Worm (Caenorhabditis elegans) whole organism, late embryonic: Measurements from ENCODE around the gene ZK154.4.

Experiments used
- K09A11.1 ChIP-seq: sonication (generic microtip); optimal IDR thresholded peaks from 2 replicates; lab custom pipeline; 2017; ENCODE audit warnings: antibody characterized with exemption, mild to moderate bottlenecking, missing genetic modification characterization, missing compliant biosample characterization; ENCODE audit not compliant: insufficient read depth
- Y22D7AL.16 ChIP-seq: sonication (generic microtip); optimal IDR thresholded peaks from 2 replicates; lab custom pipeline; 2016; ENCODE audit warnings: missing genetic modification characterization, missing compliant biosample characterization
- ahr-1 ChIP-seq: sonication (generic microtip); optimal IDR thresholded peaks from 2 replicates; lab custom pipeline; 2016; ENCODE audit warnings: missing genetic modification characterization, missing compliant biosample characterization
- ceh-14 ChIP-seq: sonication (generic microtip); optimal IDR thresholded peaks from 2 replicates; lab custom pipeline; 2016; ENCODE audit warnings: missing genotype, missing genetic modification characterization, missing compliant biosample characterization
- ceh-18 ChIP-seq: sonication (generic microtip); optimal IDR thresholded peaks from 2 replicates; lab custom pipeline; 2016; ENCODE audit warnings: missing genetic modification characterization, missing compliant biosample characterization
- ceh-2 ChIP-seq: sonication (generic microtip); optimal IDR thresholded peaks from 2 replicates; lab custom pipeline; 2016; ENCODE audit warnings: missing genotype, missing genetic modification characterization, missing compliant biosample characterization
- ceh-31 ChIP-seq: sonication (generic microtip); optimal IDR thresholded peaks from 2 replicates; lab custom pipeline; 2016; ENCODE audit warnings: missing genetic modification characterization, missing compliant biosample characterization
- ceh-48 ChIP-seq: sonication (generic microtip); optimal IDR thresholded peaks from 2 replicates; lab custom pipeline; 2016; ENCODE audit warnings: missing genetic modification characterization, inconsistent platforms, missing compliant biosample characterization
- ceh-6 ChIP-seq: fragments of 200-800 bp; sonication (Bioruptor generic); optimal IDR thresholded peaks from 2 replicates; lab custom pipeline; 2018; ENCODE audit warnings: mild to moderate bottlenecking, missing genetic modification characterization, missing compliant biosample characterization
- ceh-9 ChIP-seq: sonication (generic microtip); optimal IDR thresholded peaks from 2 replicates; lab custom pipeline; 2016; ENCODE audit warnings: mild to moderate bottlenecking, missing genetic modification characterization, inconsistent platforms, missing compliant biosample characterization
- che-1 ChIP-seq: sonication (generic microtip); optimal IDR thresholded peaks from 2 replicates; lab custom pipeline; 2016; ENCODE audit warnings: mild to moderate bottlenecking, missing genetic modification characterization, missing compliant biosample characterization
- dmd-4 ChIP-seq: sonication (generic microtip); optimal IDR thresholded peaks from 2 replicates; lab custom pipeline; 2016; ENCODE audit warnings: borderline replicate concordance, missing genetic modification characterization, missing compliant biosample characterization
- ets-4 ChIP-seq: sonication (generic microtip); optimal IDR thresholded peaks from 2 replicates; lab custom pipeline; 2016; ENCODE audit warnings: missing genetic modification characterization, missing compliant biosample characterization
- fax-1 ChIP-seq: sonication (generic microtip); optimal IDR thresholded peaks from 2 replicates; lab custom pipeline; 2016; ENCODE audit warnings: missing genotype, missing genetic modification characterization, missing compliant biosample characterization
- fkh-10 ChIP-seq: fragments of 150-350 bp; optimal IDR thresholded peaks from 2 replicates; lab custom pipeline; 2014; ENCODE audit warnings: missing biosample characterization, missing genetic modification reagents, missing genetic modification characterization
- fkh-6 ChIP-seq: sonication (generic microtip); optimal IDR thresholded peaks from 2 replicates; lab custom pipeline; 2016; ENCODE audit warnings: missing genetic modification characterization, missing compliant biosample characterization
- gmeb-2 ChIP-seq: sonication (generic microtip); optimal IDR thresholded peaks from 2 replicates; lab custom pipeline; 2016; ENCODE audit warnings: missing genetic modification characterization, inconsistent platforms, missing compliant biosample characterization
- hlh-13 ChIP-seq: fragments of 200-800 bp; sonication (Bioruptor generic); optimal IDR thresholded peaks from 2 replicates; lab custom pipeline; 2018; ENCODE audit warnings: mild to moderate bottlenecking, missing genetic modification characterization, missing compliant biosample characterization
- hlh-15 ChIP-seq: sonication (generic microtip); optimal IDR thresholded peaks from 2 replicates; lab custom pipeline; 2016; ENCODE audit warnings: missing genetic modification characterization, missing compliant biosample characterization
- hlh-8 ChIP-seq: sonication (generic microtip); optimal IDR thresholded peaks from 2 replicates; lab custom pipeline; 2016; ENCODE audit warnings: missing genotype, missing genetic modification characterization, missing compliant biosample characterization
- lim-6 ChIP-seq: sonication (generic microtip); optimal IDR thresholded peaks from 2 replicates; lab custom pipeline; 2016; ENCODE audit warnings: missing genetic modification characterization, missing compliant biosample characterization
- nfya-1 ChIP-seq: sonication (generic microtip); optimal IDR thresholded peaks from 2 replicates; lab custom pipeline; 2017; ENCODE audit warnings: missing genetic modification characterization, mild to moderate bottlenecking, missing compliant biosample characterization, antibody characterized with exemption, moderate library complexity
- nhr-11 ChIP-seq: fragments of 150-350 bp; optimal IDR thresholded peaks from 2 replicates; lab custom pipeline; 2014; ENCODE audit warnings: missing biosample characterization, missing genetic modification characterization
- nhr-232 ChIP-seq: sonication (generic microtip); optimal IDR thresholded peaks from 2 replicates; lab custom pipeline; 2016; ENCODE audit warnings: missing genetic modification characterization, missing compliant biosample characterization
- npax-4 ChIP-seq: sonication (generic microtip); optimal IDR thresholded peaks from 2 replicates; lab custom pipeline; 2016; ENCODE audit warnings: missing genetic modification characterization, missing compliant biosample characterization
- pha-4 ChIP-seq: fragments of 150-350 bp; optimal IDR thresholded peaks from 2 replicates; lab custom pipeline; 2018; ENCODE audit warnings: missing biosample characterization, missing genetic modification reagents, missing genetic modification characterization
- pqm-1 ChIP-seq: sonication (generic microtip); optimal IDR thresholded peaks from 2 replicates; lab custom pipeline; 2016; ENCODE audit warnings: missing genetic modification characterization, missing compliant biosample characterization
- ref-2 ChIP-seq: sonication (generic microtip); optimal IDR thresholded peaks from 2 replicates; lab custom pipeline; 2016; ENCODE audit warnings: missing genetic modification characterization, missing compliant biosample characterization
- rnt-1 ChIP-seq: sonication (generic microtip); optimal IDR thresholded peaks from 2 replicates; lab custom pipeline; 2016; ENCODE audit warnings: missing genetic modification characterization, missing compliant biosample characterization
- sdc-2 ChIP-seq: sonication (generic microtip); optimal IDR thresholded peaks from 2 replicates; lab custom pipeline; 2016; ENCODE audit warnings: missing genotype, missing genetic modification characterization, missing compliant biosample characterization
- sox-2 ChIP-seq: fragments of 200-800 bp; sonication (Bioruptor generic); IDR thresholded peaks from 2 replicates; pipeline ENCODE4 v1.3.6; 2022; ENCODE audit warnings: missing genetic modification reagents, missing genetic modification characterization, missing compliant biosample characterization
- sox-4 ChIP-seq: sonication (generic microtip); optimal IDR thresholded peaks from 2 replicates; lab custom pipeline; 2017; ENCODE audit warnings: mild to moderate bottlenecking, missing genetic modification characterization, inconsistent platforms, missing compliant biosample characterization
- tbx-2 ChIP-seq: sonication (generic microtip); optimal IDR thresholded peaks from 2 replicates; lab custom pipeline; 2016; ENCODE audit warnings: missing genetic modification characterization, missing compliant biosample characterization
- tbx-7 ChIP-seq: sonication (generic microtip); optimal IDR thresholded peaks from 2 replicates; lab custom pipeline; 2016; ENCODE audit warnings: missing genotype, missing genetic modification characterization, missing compliant biosample characterization
- unc-42 ChIP-seq: sonication (generic microtip); optimal IDR thresholded peaks from 2 replicates; lab custom pipeline; 2016; ENCODE audit warnings: missing genotype, missing genetic modification characterization, missing compliant biosample characterization
- unc-86 ChIP-seq: sonication (generic microtip); optimal IDR thresholded peaks from 2 replicates; lab custom pipeline; 2016; ENCODE audit warnings: missing genetic modification characterization, missing compliant biosample characterization
- ztf-16 ChIP-seq: sonication (generic microtip); optimal IDR thresholded peaks from 2 replicates; lab custom pipeline; 2017; ENCODE audit warnings: missing genetic modification characterization, missing compliant biosample characterization

ZK154.4 gene

DNA sequence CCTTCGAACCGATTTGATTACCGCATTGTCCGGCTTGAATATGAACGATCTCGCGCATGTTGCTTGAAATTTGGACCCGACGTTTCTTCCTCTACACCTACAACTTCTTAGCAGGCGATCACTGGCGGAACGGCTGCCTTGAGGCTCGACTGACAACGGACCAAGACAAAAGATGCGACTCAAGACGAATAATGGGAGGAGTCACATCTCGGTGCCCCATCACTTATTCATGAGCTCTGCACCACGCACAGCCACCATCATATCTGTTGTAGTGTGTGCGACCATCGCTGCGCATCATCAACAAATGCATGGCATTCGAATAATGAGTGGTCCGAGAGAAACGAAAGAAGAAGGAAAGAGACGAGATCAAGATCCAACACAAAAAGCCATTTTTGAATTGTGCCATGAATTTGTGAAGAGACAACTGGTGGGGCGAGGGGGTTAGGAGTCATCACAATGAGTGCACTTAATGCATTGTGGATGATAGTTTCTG is 5.7 kb downstream of the ZK154.4 start, which contains the start of gene mec-7:
Gene mec-7 (minus strand): TSS at position 181 of the 493 bp plus-strand sequence.
- TF ChIP-seq hlh-15 (tag; lab: Kevin White, UChicago) (no peak), ceh-2 (no peak), ceh-31 (tag; lab: Kevin White, UChicago) (peak; percentile 28)

DNA sequence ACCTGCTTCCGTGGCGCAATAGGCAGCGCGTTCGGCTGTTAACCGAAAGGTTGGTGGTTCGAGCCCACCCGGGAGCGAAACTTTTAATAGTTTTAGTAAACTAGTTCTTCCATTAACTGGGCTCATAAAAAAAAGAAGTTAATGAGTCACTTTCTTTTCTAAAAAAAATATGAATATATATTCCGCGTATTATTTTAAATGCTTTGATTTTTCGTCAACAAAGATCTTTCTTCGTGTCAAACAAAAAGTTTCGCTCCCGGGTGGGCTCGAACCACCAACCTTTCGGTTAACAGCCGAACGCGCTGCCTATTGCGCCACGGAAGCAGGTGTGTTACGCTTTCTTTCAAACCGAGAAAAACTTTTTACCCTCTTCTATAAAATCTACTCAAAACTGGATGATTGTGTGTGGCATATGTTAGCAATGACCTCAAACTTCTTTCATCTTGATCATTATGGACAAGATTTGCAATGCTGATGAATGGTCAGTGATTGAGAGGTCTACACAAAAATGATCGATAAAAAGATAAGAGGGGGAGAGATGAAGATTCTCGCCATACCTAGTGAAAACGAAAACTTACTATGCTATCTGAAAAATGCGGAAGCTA is 8.4 kb downstream of the ZK154.4 start:
- TF ChIP-seq ceh-48 (no peak), ceh-14 (tag; lab: Kevin White, UChicago) (no peak), ceh-18 (tag; lab: Kevin White, UChicago) (no peak), unc-86 (tag; lab: Kevin White, UChicago) (no peak), nhr-11 (tag; lab: Kevin White, UChicago) (no peak)

DNA sequence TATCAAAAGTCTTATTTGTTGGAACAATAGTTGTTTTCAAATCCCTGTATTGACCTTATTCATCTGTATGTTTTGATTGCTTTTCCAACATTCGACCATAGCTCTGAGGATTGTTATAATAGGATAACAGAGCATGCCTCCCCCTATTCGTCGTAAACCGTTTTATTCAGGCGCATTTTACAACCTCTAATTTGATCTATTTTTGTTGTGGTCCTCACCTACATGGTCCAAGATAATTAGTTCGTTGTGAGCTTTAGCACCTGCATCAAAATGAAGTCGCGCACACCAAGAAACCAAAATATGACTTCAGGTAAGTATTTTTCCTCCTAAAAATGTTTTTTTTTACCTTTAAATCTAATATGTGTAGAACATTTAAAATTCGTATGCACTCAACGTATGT is 29.4 kb downstream of the ZK154.4 start, which contains the start of gene deg-1:
Gene deg-1 (plus strand): TSS at position 301 of the 400 bp plus-strand sequence.
- TF ChIP-seq ztf-16 (tag; lab: Kevin White, UChicago) (no peak), tbx-2 (no peak), nhr-232 (no peak), hlh-13 (GFP tag; lab: Kevin White, UChicago) (no peak), fkh-10 (GFP tag; lab: Kevin White, UChicago) (no peak), unc-42 (tag; lab: Kevin White, UChicago) (no peak), tbx-7 (no peak), sox-4 (tag; lab: Kevin White, UChicago) (no peak), K09A11.1 (tag; lab: Kevin White, UChicago) (no peak), pha-4 (tag; lab: Kevin White, UChicago) (no peak), unc-86 (tag; lab: Kevin White, UChicago) (no peak), dmd-4 (tag; lab: Kevin White, UChicago) (no peak), nfya-1 (tag; lab: Kevin White, UChicago) (no peak), npax-4 (tag; lab: Kevin White, UChicago) (no peak), sdc-2 (tag; lab: Kevin White, UChicago) (no peak), gmeb-2 (tag; lab: Kevin White, UChicago) (no peak), che-1 (no peak)

DNA sequence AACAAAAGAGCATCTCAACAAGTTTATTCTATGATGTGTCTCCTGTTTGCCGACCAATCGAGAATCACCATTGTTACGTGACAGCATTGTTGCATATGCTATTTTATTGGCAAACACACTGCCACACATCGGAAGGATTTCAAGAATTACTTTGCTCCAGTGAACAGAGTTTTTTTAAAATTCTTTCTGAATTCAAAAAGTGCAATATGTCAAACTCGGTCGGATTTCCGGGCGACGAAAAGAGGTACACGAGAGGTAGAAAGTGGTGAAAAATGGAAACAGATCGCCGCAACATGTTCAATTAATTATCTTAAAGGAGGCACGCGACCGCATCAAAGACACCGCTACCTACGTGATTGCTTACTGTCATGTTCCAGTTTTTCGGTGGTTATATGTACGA is 32.1 kb downstream of the ZK154.4 start:
- TF ChIP-seq ets-4 (tag; lab: Kevin White, UChicago) (no peak), pha-4 (tag; lab: Kevin White, UChicago) (no peak), tbx-7 (no peak), fkh-6 (tag; lab: Kevin White, UChicago) (no peak), ahr-1 (tag; lab: Kevin White, UChicago) (no peak), sox-2 (GFP tag; lab: Robert Waterston, UW) (no peak), ref-2 (peak; percentile 96)

- TF ChIP-seq ref-2 (peak; percentile 79), npax-4 (tag; lab: Kevin White, UChicago) (no peak)
Observed at ce11 chrX:7745386-7745785, 36.8 kb downstream of the ZK154.4 start.

DNA sequence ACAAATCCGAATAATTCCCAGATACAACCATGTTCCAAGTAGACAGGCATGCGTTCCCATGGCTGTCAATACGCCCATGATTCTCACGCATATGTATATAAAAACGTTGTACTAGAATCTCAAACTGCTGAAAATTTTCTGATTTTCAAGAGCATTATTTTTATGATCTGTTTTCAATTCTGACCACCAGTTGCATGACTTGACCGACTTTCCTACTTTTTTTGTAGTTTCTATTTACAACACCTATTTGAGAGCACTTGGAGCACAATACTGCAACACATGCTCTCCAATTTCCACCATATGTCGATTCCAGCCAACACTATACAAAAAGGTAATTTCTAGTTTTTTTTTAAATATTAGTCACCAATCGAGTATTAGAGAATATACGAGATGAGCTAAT is 38.3 kb downstream of the ZK154.4 start, which contains the start of gene ref-2:
Gene ref-2 (plus strand): TSS at position 301 of the 400 bp plus-strand sequence.
- TF ChIP-seq tbx-7 (no peak), hlh-8 (tag; lab: Kevin White, UChicago) (no peak), ceh-6 (GFP tag; lab: Kevin White, UChicago) (no peak), pqm-1 (no peak), sdc-2 (tag; lab: Kevin White, UChicago) (no peak), tbx-2 (no peak), ceh-2 (no peak), fax-1 (tag; lab: Kevin White, UChicago) (no peak), rnt-1 (tag; lab: Kevin White, UChicago) (no peak), Y22D7AL.16 (tag; lab: Kevin White, UChicago) (no peak), ceh-14 (tag; lab: Kevin White, UChicago) (no peak), ceh-31 (tag; lab: Kevin White, UChicago) (no peak), hlh-15 (tag; lab: Kevin White, UChicago) (no peak), lim-6 (no peak), ceh-9 (no peak)
